Fruit fly (Drosophila melanogaster) whole organism, embryonic: ENCODE measurements around the gene Ypel.
A peak's percentile ranks its signal among the peaks of the same experiment; 100 is the strongest.

ENCODE experiments used
- Bteb2 ChIP-seq: fragments of 200-800 bp; sonication (Bioruptor generic); optimal IDR thresholded peaks from 2 replicates; lab custom pipeline; 2016; ENCODE audit warnings: missing biosample characterization, missing genetic modification characterization
- CG12155 ChIP-seq: fragments of 200-800 bp; sonication (Bioruptor generic); optimal IDR thresholded peaks from 3 replicates; lab custom pipeline; 2016; ENCODE audit warnings: missing biosample characterization, missing genetic modification characterization
- CG12391 ChIP-seq: fragments of 200-800 bp; sonication (Bioruptor generic); optimal IDR thresholded peaks from 3 replicates; lab custom pipeline; 2018; ENCODE audit warnings: missing biosample characterization, mild to moderate bottlenecking, missing genetic modification characterization, moderate library complexity
- CG12769 ChIP-seq: fragments of 200-800 bp; sonication (Bioruptor generic); optimal IDR thresholded peaks from 2 replicates; lab custom pipeline; 2019; ENCODE audit warnings: missing biosample characterization, mild to moderate bottlenecking, missing genetic modification characterization, moderate library complexity
- CG13296 ChIP-seq: fragments of 200-800 bp; sonication (Bioruptor generic); optimal IDR thresholded peaks from 3 replicates; lab custom pipeline; 2018; ENCODE audit warnings: missing biosample characterization, mild to moderate bottlenecking, missing genetic modification characterization
- CG13624 ChIP-seq: fragments of 200-800 bp; sonication (Bioruptor generic); optimal IDR thresholded peaks from 2 replicates; lab custom pipeline; 2016; ENCODE audit warnings: missing biosample characterization, missing genetic modification characterization
- CG13775 ChIP-seq: fragments of 200-800 bp; sonication (Bioruptor generic); optimal IDR thresholded peaks from 3 replicates; lab custom pipeline; 2017; ENCODE audit warnings: missing biosample characterization, mild to moderate bottlenecking, missing genetic modification characterization
- CG14710 ChIP-seq: fragments of 200-800 bp; sonication (Bioruptor generic); optimal IDR thresholded peaks from 3 replicates; lab custom pipeline; 2019; ENCODE audit warnings: missing biosample characterization, mild to moderate bottlenecking, missing genetic modification characterization, moderate library complexity
- CG14860 ChIP-seq: fragments of 200-800 bp; sonication (Bioruptor generic); IDR thresholded peaks from 3 replicates; pipeline ENCODE4 v1.3.6; 2022; ENCODE audit warnings: missing biosample characterization, missing genetic modification characterization; ENCODE audit not compliant: partially characterized antibody
- CG15269 ChIP-seq: fragments of 200-800 bp; sonication (Bioruptor generic); optimal IDR thresholded peaks from 2 replicates; lab custom pipeline; 2018; ENCODE audit warnings: missing biosample characterization, mild to moderate bottlenecking, missing genetic modification characterization, moderate library complexity
- CG17385 ChIP-seq: fragments of 200-800 bp; sonication (Bioruptor generic); optimal IDR thresholded peaks from 3 replicates; lab custom pipeline; 2018; ENCODE audit warnings: missing biosample characterization, mild to moderate bottlenecking, missing genetic modification characterization
- CG17612 ChIP-seq: fragments of 200-800 bp; sonication (Bioruptor generic); IDR thresholded peaks from 2 replicates; pipeline ENCODE4 v1.3.6; 2022; ENCODE audit warnings: missing biosample characterization, missing genetic modification characterization
- CG33213 ChIP-seq: fragments of 200-800 bp; sonication (Bioruptor generic); optimal IDR thresholded peaks from 3 replicates; lab custom pipeline; 2016; ENCODE audit warnings: missing biosample characterization, missing genetic modification characterization
- CG43689 ChIP-seq: fragments of 200-800 bp; sonication (Bioruptor generic); IDR thresholded peaks from 2 replicates; pipeline ENCODE4 v1.3.6; 2022; ENCODE audit warnings: missing biosample characterization, missing genetic modification characterization
- CG6791 ChIP-seq: fragments of 200-800 bp; sonication (Bioruptor generic); IDR thresholded peaks from 3 replicates; pipeline ENCODE4 v1.3.6; 2022; ENCODE audit warnings: missing biosample characterization, missing genetic modification characterization; ENCODE audit not compliant: partially characterized antibody
- CG8290 ChIP-seq, 3 experiments: fragments of 200-800 bp; sonication (Bioruptor generic); optimal IDR thresholded peaks; 2 replicates each; lab custom pipeline; 2016 to 2019; ENCODE audit warnings: missing biosample characterization in 3 of 3, missing genetic modification characterization in 3 of 3, mild to moderate bottlenecking in 2 of 3, moderate library complexity in 1 of 3
- CG9215 ChIP-seq: fragments of 200-800 bp; sonication (Bioruptor generic); IDR thresholded peaks from 2 replicates; pipeline ENCODE4 v1.3.6; 2022; ENCODE audit warnings: missing biosample characterization, missing genetic modification characterization
- CG9437 ChIP-seq: fragments of 200-800 bp; sonication (Bioruptor generic); optimal IDR thresholded peaks from 2 replicates; lab custom pipeline; 2018; ENCODE audit warnings: missing biosample characterization, mild to moderate bottlenecking, missing genetic modification characterization
- CG9609 ChIP-seq: fragments of 200-800 bp; sonication (Bioruptor generic); optimal IDR thresholded peaks from 3 replicates; lab custom pipeline; 2016; ENCODE audit warnings: missing biosample characterization, missing genetic modification characterization
- Dfd ChIP-seq, 2 experiments: fragments of >200 bp; optimal IDR thresholded peaks; 2 replicates each; lab custom pipeline; 2017; ENCODE audit warnings: missing biosample characterization in 2 of 2, missing genetic modification characterization in 2 of 2
- Dll ChIP-seq: fragments of 200-800 bp; sonication (Bioruptor generic); IDR thresholded peaks from 4 replicates; pipeline ENCODE4 v1.3.6; 2022; ENCODE audit warnings: missing biosample characterization, missing genetic modification characterization; ENCODE audit not compliant: partially characterized antibody
- E2f2 ChIP-seq: fragments of 200-800 bp; sonication (Bioruptor generic); IDR thresholded peaks from 2 replicates; pipeline ENCODE4 v1.3.6; 2022; ENCODE audit warnings: missing biosample characterization, missing genetic modification characterization
- HLH54F ChIP-seq: fragments of 200-800 bp; sonication (Bioruptor generic); optimal IDR thresholded peaks from 3 replicates; lab custom pipeline; 2016; ENCODE audit warnings: missing biosample characterization, missing genetic modification characterization
- Hand ChIP-seq: fragments of 200-800 bp; sonication (Bioruptor generic); optimal IDR thresholded peaks from 2 replicates; lab custom pipeline; 2017; ENCODE audit warnings: mild to moderate bottlenecking, missing biosample characterization, missing genetic modification reagents, missing genetic modification characterization
- Hr3 ChIP-seq: fragments of 200-800 bp; sonication (Bioruptor generic); optimal IDR thresholded peaks from 3 replicates; lab custom pipeline; 2016; ENCODE audit warnings: missing biosample characterization, missing genetic modification characterization
- Hr78 ChIP-seq, 2 experiments: fragments of 200-800 bp in 1 of 2; fragments of >200 bp in 1 of 2; sonication (Bioruptor generic) in 1 of 2; optimal IDR thresholded peaks; 2 replicates each; lab custom pipeline; 2017 to 2019; ENCODE audit warnings: missing biosample characterization in 2 of 2, missing genetic modification characterization in 2 of 2, mild to moderate bottlenecking in 1 of 2, moderate library complexity in 1 of 2
- Med ChIP-seq: fragments of 200-800 bp; sonication (Bioruptor generic); peaks from one replicate; lab custom pipeline; 2016; ENCODE audit warnings: missing biosample characterization, missing genetic modification characterization, mild to moderate bottlenecking, inconsistent platforms, moderate library complexity
- Meics ChIP-seq: fragments of 200-800 bp; sonication (Bioruptor generic); optimal IDR thresholded peaks from 2 replicates; lab custom pipeline; 2017; ENCODE audit warnings: missing biosample characterization, mild to moderate bottlenecking, missing genetic modification characterization
- Oaz ChIP-seq: fragments of 200-800 bp; sonication (Bioruptor generic); IDR thresholded peaks from 2 replicates; pipeline ENCODE4 v1.3.6; 2022; ENCODE audit warnings: missing biosample characterization, missing genetic modification characterization
- Ssrp ChIP-seq: fragments of 200-800 bp; sonication (Bioruptor generic); optimal IDR thresholded peaks from 2 replicates; lab custom pipeline; 2018; ENCODE audit warnings: missing biosample characterization, mild to moderate bottlenecking, missing genetic modification characterization, moderate library complexity
- Xbp1 ChIP-seq: fragments of 200-800 bp; sonication (Bioruptor generic); optimal IDR thresholded peaks from 3 replicates; lab custom pipeline; 2016; ENCODE audit warnings: missing biosample characterization, mild to moderate bottlenecking, missing genetic modification characterization
- ci ChIP-seq: fragments of 200-800 bp; sonication (Bioruptor generic); IDR thresholded peaks from 3 replicates; pipeline ENCODE4 v1.3.6; 2022; ENCODE audit warnings: missing biosample characterization, missing genetic modification characterization
- disco-r ChIP-seq: fragments of 200-800 bp; sonication (Bioruptor generic); optimal IDR thresholded peaks from 2 replicates; lab custom pipeline; 2016; ENCODE audit warnings: missing biosample characterization, missing genetic modification characterization
- en ChIP-seq: fragments of 200-800 bp; sonication (Bioruptor generic); optimal IDR thresholded peaks from 2 replicates; lab custom pipeline; 2016; ENCODE audit warnings: missing biosample characterization, missing genetic modification characterization
- esg ChIP-seq: fragments of 200-800 bp; sonication (Bioruptor generic); conservative IDR thresholded peaks from 2 replicates; pipeline ENCODE4 v1.3.6; 2022; ENCODE audit warnings: missing biosample characterization, missing genetic modification characterization
- eyg ChIP-seq: fragments of 200-800 bp; sonication (Bioruptor generic); optimal IDR thresholded peaks from 3 replicates; lab custom pipeline; 2016; ENCODE audit warnings: missing biosample characterization, missing genetic modification characterization
- grau ChIP-seq: fragments of 200-800 bp; optimal IDR thresholded peaks from 3 replicates; lab custom pipeline; 2019; ENCODE audit warnings: missing biosample characterization, mild to moderate bottlenecking, missing genetic modification characterization, moderate library complexity
- hkb ChIP-seq, 2 experiments: fragments of 200-800 bp in 1 of 2; fragments of >200 bp in 1 of 2; sonication (Bioruptor generic) in 1 of 2; IDR thresholded peaks in 1 of 2; optimal IDR thresholded peaks in 1 of 2; 2 replicates each; pipeline versions ENCODE4 v1.3.6 to Lab custom; 2017 to 2022; ENCODE audit warnings: missing biosample characterization in 1 of 2, missing genetic modification characterization in 1 of 2
- jigr1 ChIP-seq: fragments of 200-800 bp; sonication (Bioruptor generic); IDR thresholded peaks from 3 replicates; pipeline ENCODE4 v1.3.6; 2022; ENCODE audit warnings: missing biosample characterization, missing genetic modification characterization
- mld ChIP-seq: fragments of 200-800 bp; sonication (Bioruptor generic); IDR thresholded peaks from 3 replicates; pipeline ENCODE4 v1.3.6; 2022; ENCODE audit warnings: missing biosample characterization, missing genetic modification characterization; ENCODE audit not compliant: partially characterized antibody
- org-1 ChIP-seq: fragments of 200-800 bp; sonication (Bioruptor generic); optimal IDR thresholded peaks from 2 replicates; lab custom pipeline; 2017; ENCODE audit warnings: missing biosample characterization, missing genetic modification characterization
- pum ChIP-seq: fragments of 200-800 bp; sonication (Bioruptor generic); optimal IDR thresholded peaks from 2 replicates; lab custom pipeline; 2016; ENCODE audit warnings: missing biosample characterization, missing genetic modification characterization
- row ChIP-seq: fragments of 200-800 bp; sonication (Bioruptor generic); IDR thresholded peaks from 3 replicates; pipeline ENCODE4 v1.3.6; 2022; ENCODE audit warnings: missing biosample characterization, missing genetic modification characterization
- stc ChIP-seq: fragments of 200-800 bp; sonication (Bioruptor generic); IDR thresholded peaks from 2 replicates; pipeline ENCODE4 v1.3.6; 2022; ENCODE audit warnings: missing biosample characterization, missing genetic modification characterization
- toy ChIP-seq: fragments of 200-800 bp; sonication (Bioruptor generic); IDR thresholded peaks from 2 replicates; pipeline ENCODE4 v1.3.6; 2022; ENCODE audit warnings: missing biosample characterization, missing genetic modification characterization
- tx ChIP-seq: fragments of 200-800 bp; sonication (Bioruptor generic); optimal IDR thresholded peaks from 2 replicates; lab custom pipeline; 2016; ENCODE audit warnings: missing biosample characterization, missing genetic modification characterization
- unc-4 ChIP-seq: fragments of 200-800 bp; sonication (Bioruptor generic); IDR thresholded peaks from 2 replicates; pipeline ENCODE4 v1.3.6; 2022; ENCODE audit warnings: missing biosample characterization, missing genetic modification characterization; ENCODE audit not compliant: partially characterized antibody
- wor ChIP-seq: fragments of 200-800 bp; sonication (Bioruptor generic); IDR thresholded peaks from 2 replicates; pipeline ENCODE4 v1.3.6; 2022; ENCODE audit warnings: missing biosample characterization, missing genetic modification characterization

The Ypel gene

DNA sequence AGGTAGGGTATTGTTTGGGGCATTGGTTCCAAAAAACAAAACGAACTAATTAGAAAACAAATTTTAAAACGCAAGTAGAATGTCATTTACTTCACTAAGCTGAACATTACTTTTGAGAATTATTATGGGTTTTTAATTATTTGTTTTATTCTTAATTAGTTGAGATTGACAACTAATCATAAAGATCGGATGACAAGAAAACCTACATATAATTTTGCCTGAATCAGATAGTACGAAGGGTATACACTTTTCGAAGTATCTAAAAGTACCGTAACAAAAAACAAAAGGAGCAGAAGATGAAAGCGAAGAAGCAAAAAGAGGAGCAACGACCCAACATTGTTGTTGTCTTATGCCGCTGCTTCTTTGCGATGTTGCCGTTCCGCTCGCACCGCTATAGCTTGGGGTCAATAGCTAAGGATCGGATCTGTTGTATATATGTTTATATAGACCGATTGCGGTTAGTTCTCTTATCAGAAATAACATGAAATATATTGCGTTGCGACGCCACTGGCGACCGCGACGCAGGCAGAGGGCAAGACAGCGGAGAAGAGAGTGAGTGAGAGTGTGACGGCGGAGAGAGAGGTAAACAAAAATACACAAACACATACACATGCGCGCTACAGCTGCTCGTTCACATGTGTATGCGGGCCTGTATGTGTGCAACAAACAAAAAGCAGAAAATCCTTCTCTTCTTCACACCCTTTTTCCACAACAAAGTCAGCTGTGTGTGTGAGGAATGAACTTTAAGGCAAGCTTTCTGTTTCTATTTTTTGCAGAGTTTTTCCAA, 853 bp downstream of the Ypel start (continued):
- TF ChIP-seq Dfd (GFP tag; optimal IDR thresholded peaks at IDR 0.05; lab: Kevin White, UChicago), result no peak
- peak; percentile 70 for TF ChIP-seq CG15269 (tag; lab: Kevin White, UChicago)
- TF ChIP-seq mld (GFP tag; lab: Robert Waterston, UW), result no peak
- peak; percentile 31 for TF ChIP-seq Hand (GFP tag; lab: Kevin White, UChicago)
- TF ChIP-seq CG17612 (GFP tag; lab: Robert Waterston, UW), result no peak
- 0 out of 2 replicates have a peak, but pooled peaks have one; percentile 18 for TF ChIP-seq wor (GFP tag; lab: Robert Waterston, UW)
- TF ChIP-seq CG12155, result peak; percentile 32
- TF ChIP-seq CG14860, result no peak
- TF ChIP-seq CG17385, result peak; percentile 55
- TF ChIP-seq ci, result no peak
- TF ChIP-seq CG14710 (tag; lab: Kevin White, UChicago), result peak; percentile 57
- TF ChIP-seq Med, result peak; percentile 81
- TF ChIP-seq toy, result no peak
- peak; percentile 65 for TF ChIP-seq Xbp1 (GFP tag; lab: Kevin White, UChicago)
- no peak for TF ChIP-seq tx (GFP tag; lab: Kevin White, UChicago)
- peak; percentile 45 for TF ChIP-seq HLH54F (GFP tag; lab: Kevin White, UChicago)
- no peak for TF ChIP-seq en
- peak; percentile 50 for TF ChIP-seq Hr3 (GFP tag; lab: Kevin White, UChicago)
- TF ChIP-seq Bteb2 (GFP tag; lab: Kevin White, UChicago), result peak; percentile 20
- no peak for TF ChIP-seq Oaz (GFP tag; lab: Robert Waterston, UW)
- peak; percentile 11 for TF ChIP-seq CG8290 (GFP tag; optimal IDR thresholded peaks at IDR 0.05; lab: Kevin White, UChicago)
- no peak for TF ChIP-seq CG8290 (tag; optimal IDR thresholded peaks at IDR 0.05; lab: Kevin White, UChicago)
- peak; percentile 45 for TF ChIP-seq pum (GFP tag; lab: Kevin White, UChicago)
- TF ChIP-seq esg (GFP tag; lab: Robert Waterston, UW), result peak; percentile 26
- peak; percentile 35; the same call in 1 of the 2 replicates for TF ChIP-seq CG9215 (GFP tag; lab: Robert Waterston, UW)
- peak; percentile 55 for TF ChIP-seq org-1 (GFP tag; lab: Kevin White, UChicago)
- TF ChIP-seq CG12769 (tag; lab: Kevin White, UChicago), result no peak
- TF ChIP-seq CG33213, result no peak
- TF ChIP-seq E2f2, result peak; percentile 19; the same call in 1 of the 2 replicates
- TF ChIP-seq Dll (GFP tag; lab: Robert Waterston, UW), result no peak
- no peak for TF ChIP-seq CG6791 (GFP tag; lab: Robert Waterston, UW)
- peak; percentile 44; the same call in 1 of the 2 replicates for TF ChIP-seq stc (GFP tag; lab: Robert Waterston, UW)
- TF ChIP-seq Hr78 (GFP tag; optimal IDR thresholded peaks at IDR 0.05; lab: Kevin White, UChicago), result peak in 1 of 2 experiments; percentile 55
- peak; percentile 80 for TF ChIP-seq grau (tag; lab: Kevin White, UChicago)
- peak; percentile 27 for TF ChIP-seq CG13296 (GFP tag; lab: Kevin White, UChicago)
- peak; percentile 51 for TF ChIP-seq CG13775 (GFP tag; lab: Kevin White, UChicago)
- peak; percentile 31 for TF ChIP-seq disco-r
- peak; percentile 70 for TF ChIP-seq Meics
- no peak for TF ChIP-seq CG43689 (GFP tag; lab: Robert Waterston, UW)
- TF ChIP-seq Ssrp (tag; lab: Kevin White, UChicago), result peak; percentile 54
- peak; percentile 2 for TF ChIP-seq CG9609 (GFP tag; lab: Kevin White, UChicago)
- TF ChIP-seq jigr1 (GFP tag; lab: Robert Waterston, UW), result no peak
- no peak for TF ChIP-seq hkb (optimal IDR thresholded peaks at IDR 0.05; lab: Kevin White, UChicago)
- TF ChIP-seq hkb (GFP tag; IDR thresholded peaks at IDR 0.05; lab: Robert Waterston, UW), result peak; percentile 45
- peak; percentile 78 for TF ChIP-seq CG12391
- peak; percentile 38 for TF ChIP-seq CG13624 (GFP tag; lab: Kevin White, UChicago)
- TF ChIP-seq eyg (GFP tag; lab: Kevin White, UChicago), result no peak
- TF ChIP-seq row, result peak; percentile 69
- TF ChIP-seq unc-4 (GFP tag; lab: Robert Waterston, UW), result no peak
- peak; percentile 56 for TF ChIP-seq CG9437
